Fruit fly (Drosophila melanogaster) whole organism, embryonic: ENCODE data around the gene mv.

ENCODE experiments used
- BtbVII ChIP-seq: fragments of 200-800 bp; sonication (Bioruptor generic); optimal IDR thresholded peaks from 3 replicates; lab custom pipeline; 2017; ENCODE audit warnings: missing biosample characterization, mild to moderate bottlenecking, missing genetic modification characterization
- CG10431 ChIP-seq: fragments of 200-800 bp; sonication (Bioruptor generic); optimal IDR thresholded peaks from 3 replicates; lab custom pipeline; 2018; ENCODE audit warnings: missing biosample characterization, mild to moderate bottlenecking, missing genetic modification characterization
- CG11695 ChIP-seq: fragments of 200-800 bp; sonication (Bioruptor generic); IDR thresholded peaks from 3 replicates; pipeline ENCODE4 v1.3.6; 2022; ENCODE audit warnings: missing biosample characterization, missing genetic modification characterization
- CG1233 ChIP-seq: fragments of 200-800 bp; sonication (Bioruptor generic); optimal IDR thresholded peaks from 4 replicates; lab custom pipeline; 2018; ENCODE audit warnings: missing biosample characterization, mild to moderate bottlenecking, missing genetic modification characterization
- CG12391 ChIP-seq: fragments of 200-800 bp; sonication (Bioruptor generic); optimal IDR thresholded peaks from 3 replicates; lab custom pipeline; 2018; ENCODE audit warnings: missing biosample characterization, mild to moderate bottlenecking, missing genetic modification characterization, moderate library complexity
- CG12769 ChIP-seq: fragments of 200-800 bp; sonication (Bioruptor generic); optimal IDR thresholded peaks from 2 replicates; lab custom pipeline; 2019; ENCODE audit warnings: missing biosample characterization, mild to moderate bottlenecking, missing genetic modification characterization, moderate library complexity
- CG13894 ChIP-seq: fragments of 200-800 bp; sonication (Bioruptor generic); optimal IDR thresholded peaks from 3 replicates; lab custom pipeline; 2018; ENCODE audit warnings: missing biosample characterization, mild to moderate bottlenecking, missing genetic modification characterization, moderate library complexity
- CG14965 ChIP-seq: fragments of 200-800 bp; sonication (Bioruptor generic); optimal IDR thresholded peaks from 2 replicates; lab custom pipeline; 2016; ENCODE audit warnings: missing biosample characterization, missing genetic modification characterization, borderline replicate concordance
- CG15514 ChIP-seq: fragments of 200-800 bp; sonication (Bioruptor generic); optimal IDR thresholded peaks from 3 replicates; lab custom pipeline; 2017; ENCODE audit warnings: missing biosample characterization, missing genetic modification characterization, mild to moderate bottlenecking, moderate library complexity, missing genetic modification reagents
- CG17912 ChIP-seq: fragments of 200-800 bp; sonication (Bioruptor generic); optimal IDR thresholded peaks from 2 replicates; lab custom pipeline; 2018; ENCODE audit warnings: missing biosample characterization, mild to moderate bottlenecking, missing genetic modification characterization
- CG18599 ChIP-seq: fragments of 200-800 bp; sonication (Bioruptor generic); optimal IDR thresholded peaks from 3 replicates; lab custom pipeline; 2017; ENCODE audit warnings: missing biosample characterization, missing genetic modification characterization, mild to moderate bottlenecking, moderate library complexity, missing genetic modification reagents
- CG2202 ChIP-seq: fragments of 200-800 bp; sonication (Bioruptor generic); optimal IDR thresholded peaks from 2 replicates; lab custom pipeline; 2018; ENCODE audit warnings: missing biosample characterization, mild to moderate bottlenecking, missing genetic modification characterization
- CG3163 ChIP-seq: fragments of 200-800 bp; sonication (Bioruptor generic); optimal IDR thresholded peaks from 3 replicates; lab custom pipeline; 2016; ENCODE audit warnings: missing biosample characterization, missing genetic modification characterization
- CG34376 ChIP-seq: fragments of 200-800 bp; sonication (Bioruptor generic); optimal IDR thresholded peaks from 2 replicates; lab custom pipeline; 2018; ENCODE audit warnings: missing biosample characterization, mild to moderate bottlenecking, missing genetic modification characterization
- CG34422 ChIP-seq: fragments of 200-800 bp; sonication (Bioruptor generic); IDR thresholded peaks from 3 replicates; pipeline ENCODE4 v1.3.6; 2022; ENCODE audit warnings: missing biosample characterization, missing genetic modification characterization
- CG4617 ChIP-seq: fragments of 200-800 bp; sonication (Bioruptor generic); optimal IDR thresholded peaks from 3 replicates; lab custom pipeline; 2016; ENCODE audit warnings: missing biosample characterization, missing genetic modification characterization, borderline replicate concordance
- CG9215 ChIP-seq: fragments of 200-800 bp; sonication (Bioruptor generic); IDR thresholded peaks from 2 replicates; pipeline ENCODE4 v1.3.6; 2022; ENCODE audit warnings: missing biosample characterization, missing genetic modification characterization
- CG9876 ChIP-seq: fragments of 200-800 bp; sonication (Bioruptor generic); optimal IDR thresholded peaks from 2 replicates; lab custom pipeline; 2016; ENCODE audit warnings: missing biosample characterization, missing genetic modification characterization
- Chrac-16 ChIP-seq: fragments of 200-800 bp; sonication (Bioruptor generic); optimal IDR thresholded peaks from 3 replicates; lab custom pipeline; 2016; ENCODE audit warnings: missing biosample characterization, missing genetic modification characterization
- D19B ChIP-seq: fragments of 200-800 bp; sonication (Bioruptor generic); optimal IDR thresholded peaks from 2 replicates; lab custom pipeline; 2017; ENCODE audit warnings: missing biosample characterization, mild to moderate bottlenecking, missing genetic modification characterization
- Doc2 ChIP-seq: fragments of 200-800 bp; sonication (Bioruptor generic); IDR thresholded peaks from 2 replicates; pipeline ENCODE4 v1.3.6; 2022; ENCODE audit warnings: missing biosample characterization, missing genetic modification characterization
- Ets65A ChIP-seq: fragments of 200-800 bp; sonication (Bioruptor generic); peaks from one replicate; lab custom pipeline; 2016; ENCODE audit warnings: missing biosample characterization, missing genetic modification characterization
- GATAe ChIP-seq: fragments of 200-800 bp; sonication (Bioruptor generic); conservative IDR thresholded peaks from 2 replicates; pipeline ENCODE4 v1.3.6; 2022; ENCODE audit warnings: missing biosample characterization, missing genetic modification characterization
- HHEX ChIP-seq: fragments of 200-800 bp; sonication (Bioruptor generic); optimal IDR thresholded peaks from 3 replicates; lab custom pipeline; 2017; ENCODE audit warnings: missing biosample characterization, mild to moderate bottlenecking, missing genetic modification characterization, missing genetic modification reagents
- Lpt ChIP-seq: fragments of >200 bp; optimal IDR thresholded peaks from 2 replicates; lab custom pipeline; 2018; ENCODE audit warnings: missing biosample characterization, missing genetic modification characterization
- MBD-R2 ChIP-seq: fragments of 200-800 bp; sonication (Bioruptor generic); IDR thresholded peaks from 2 replicates; pipeline ENCODE4 v1.3.6; 2022; ENCODE audit warnings: missing biosample characterization, missing genetic modification characterization
- Med ChIP-seq: fragments of 200-800 bp; sonication (Bioruptor generic); peaks from one replicate; lab custom pipeline; 2016; ENCODE audit warnings: missing biosample characterization, missing genetic modification characterization, mild to moderate bottlenecking, inconsistent platforms, moderate library complexity
- Pdp1 ChIP-seq, 2 experiments: fragments of 200-800 bp; sonication (Bioruptor generic); optimal IDR thresholded peaks; 3 replicates each; lab custom pipeline; 2016; ENCODE audit warnings: missing biosample characterization in 2 of 2, missing genetic modification characterization in 2 of 2, mild to moderate bottlenecking in 1 of 2, moderate library complexity in 1 of 2
- Sox102F ChIP-seq: fragments of 200-800 bp; sonication (Bioruptor generic); optimal IDR thresholded peaks from 2 replicates; lab custom pipeline; 2018; ENCODE audit warnings: missing biosample characterization, mild to moderate bottlenecking, missing genetic modification characterization, moderate library complexity
- Usf ChIP-seq: fragments of 200-800 bp; sonication (Bioruptor generic); optimal IDR thresholded peaks from 2 replicates; lab custom pipeline; 2017; ENCODE audit warnings: missing genotype, missing biosample characterization, missing genetic modification characterization
- ab ChIP-seq: fragments of 200-800 bp; sonication (Bioruptor generic); optimal IDR thresholded peaks from 2 replicates; lab custom pipeline; 2016; ENCODE audit warnings: missing biosample characterization, missing genetic modification characterization
- ato ChIP-seq: fragments of 200-800 bp; sonication (Bioruptor generic); IDR thresholded peaks from 2 replicates; pipeline ENCODE4 v1.3.6; 2022; ENCODE audit warnings: missing biosample characterization, missing genetic modification characterization; ENCODE audit not compliant: partially characterized antibody
- dm ChIP-seq: fragments of 200-800 bp; sonication (Bioruptor generic); optimal IDR thresholded peaks from 3 replicates; lab custom pipeline; 2016; ENCODE audit warnings: missing biosample characterization, missing genetic modification characterization
- eve ChIP-seq, 2 experiments: fragments of >200 bp; optimal IDR thresholded peaks; 2 replicates each; lab custom pipeline; 2017; ENCODE audit warnings: missing biosample characterization in 2 of 2, missing genetic modification characterization in 2 of 2
- exex ChIP-seq: fragments of 200-800 bp; sonication (Bioruptor generic); optimal IDR thresholded peaks from 4 replicates; lab custom pipeline; 2018; ENCODE audit warnings: missing biosample characterization, mild to moderate bottlenecking, missing genetic modification characterization, moderate library complexity
- fd96Cb ChIP-seq: fragments of 200-800 bp; sonication (Bioruptor generic); optimal IDR thresholded peaks from 2 replicates; lab custom pipeline; 2018; ENCODE audit warnings: missing biosample characterization, mild to moderate bottlenecking, missing genetic modification characterization, moderate library complexity
- ken ChIP-seq: fragments of 200-800 bp; sonication (Bioruptor generic); IDR thresholded peaks from 3 replicates; pipeline ENCODE4 v1.3.6; 2022; ENCODE audit warnings: missing biosample characterization, missing genetic modification characterization
- lab ChIP-seq: fragments of 200-800 bp; sonication (Bioruptor generic); optimal IDR thresholded peaks from 3 replicates; lab custom pipeline; 2017; ENCODE audit warnings: missing biosample characterization, missing genetic modification characterization, mild to moderate bottlenecking, moderate library complexity, missing genetic modification reagents
- lola ChIP-seq, 3 experiments: fragments of >200 bp in 2 of 3; fragments of 200-800 bp in 1 of 3; sonication (Bioruptor generic) in 1 of 3; optimal IDR thresholded peaks; 2 replicates each; lab custom pipeline; 2017 to 2019; ENCODE audit warnings: missing biosample characterization in 3 of 3, missing genetic modification characterization in 3 of 3, mild to moderate bottlenecking in 1 of 3, moderate library complexity in 1 of 3
- mirr ChIP-seq: fragments of 200-800 bp; sonication (Bioruptor generic); optimal IDR thresholded peaks from 3 replicates; lab custom pipeline; 2018; ENCODE audit warnings: missing biosample characterization, mild to moderate bottlenecking, missing genetic modification characterization
- nerfin-2 ChIP-seq: fragments of 200-800 bp; sonication (Bioruptor generic); IDR thresholded peaks from 2 replicates; pipeline ENCODE4 v1.3.6; 2022; ENCODE audit warnings: missing biosample characterization, missing genetic modification characterization; ENCODE audit not compliant: partially characterized antibody
- sd ChIP-seq: fragments of 200-800 bp; sonication (Bioruptor generic); optimal IDR thresholded peaks from 3 replicates; lab custom pipeline; 2018; ENCODE audit warnings: missing biosample characterization, mild to moderate bottlenecking, missing genetic modification characterization, moderate library complexity
- sob ChIP-seq: fragments of 200-800 bp; sonication (Bioruptor generic); IDR thresholded peaks from 2 replicates; pipeline ENCODE4 v1.3.6; 2022; ENCODE audit warnings: missing biosample characterization, missing genetic modification characterization
- sug ChIP-seq: fragments of 200-800 bp; optimal IDR thresholded peaks from 2 replicates; lab custom pipeline; 2019; ENCODE audit warnings: missing biosample characterization, mild to moderate bottlenecking, missing genetic modification characterization, moderate library complexity
- ttk ChIP-seq: fragments of 200-800 bp; sonication (Bioruptor generic); IDR thresholded peaks from 2 replicates; pipeline ENCODE4 v2.1.2; 2022; ENCODE audit warnings: missing biosample characterization, missing genetic modification characterization
- unc-4 ChIP-seq: fragments of 200-800 bp; sonication (Bioruptor generic); IDR thresholded peaks from 2 replicates; pipeline ENCODE4 v1.3.6; 2022; ENCODE audit warnings: missing biosample characterization, missing genetic modification characterization; ENCODE audit not compliant: partially characterized antibody
- zfh1 ChIP-seq: fragments of 200-800 bp; sonication (Bioruptor generic); IDR thresholded peaks from 3 replicates; pipeline ENCODE4 v1.3.6; 2022; ENCODE audit warnings: missing biosample characterization, missing genetic modification characterization

mv gene

DNA sequence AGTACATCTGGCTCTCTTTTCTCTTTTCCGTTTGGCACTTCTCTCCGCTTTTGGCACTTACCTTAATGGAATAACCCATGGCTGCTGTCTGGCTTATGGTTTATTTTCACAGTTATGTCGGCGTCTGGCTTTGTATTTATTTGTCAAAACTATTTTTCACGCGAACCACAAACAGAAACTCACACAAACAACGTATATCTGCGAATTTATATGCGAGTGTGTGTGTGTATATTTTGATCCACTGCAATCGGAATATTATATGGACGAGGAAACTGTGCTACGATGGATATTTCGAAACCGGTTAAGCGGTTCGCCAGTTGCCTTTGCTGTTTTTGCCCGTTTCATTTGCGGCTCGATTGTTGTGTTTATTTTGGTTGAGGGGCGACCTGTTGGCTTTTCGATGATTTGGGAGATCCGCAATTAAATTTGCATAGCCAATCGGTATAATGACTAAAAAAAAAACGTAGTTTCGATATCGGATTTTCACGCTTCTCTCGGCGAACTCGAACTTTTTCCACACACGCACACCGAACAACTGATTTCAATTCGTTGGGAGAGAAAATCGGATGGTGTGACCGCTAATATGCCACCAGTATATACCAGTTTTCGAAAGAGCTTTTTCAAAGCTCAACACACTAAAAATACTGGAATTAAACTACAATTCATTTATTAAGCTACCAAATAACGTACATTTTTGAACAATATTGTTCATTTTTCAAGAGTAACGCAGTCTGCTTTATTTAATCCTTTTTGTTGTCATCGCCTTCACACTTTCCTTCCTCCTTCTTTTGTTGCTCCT, 5.8 kb upstream of the mv start, which contains the start of gene CG1927 (continued):
- 0 out of 2 replicates have a peak, but pooled peaks have one; percentile 36 for TF ChIP-seq ato
- TF ChIP-seq lola (GFP tag; optimal IDR thresholded peaks at IDR 0.05; lab: Kevin White, UChicago) = no peak
- TF ChIP-seq CG2202 (tag; lab: Kevin White, UChicago) = no peak
- no peak for TF ChIP-seq CG18599 (GFP tag; lab: Kevin White, UChicago)
- TF ChIP-seq dm = no peak
- TF ChIP-seq zfh1 (GFP tag; lab: Robert Waterston, UW) = no peak
- peak; percentile 43 for TF ChIP-seq CG12769
- TF ChIP-seq Usf = no peak

DNA sequence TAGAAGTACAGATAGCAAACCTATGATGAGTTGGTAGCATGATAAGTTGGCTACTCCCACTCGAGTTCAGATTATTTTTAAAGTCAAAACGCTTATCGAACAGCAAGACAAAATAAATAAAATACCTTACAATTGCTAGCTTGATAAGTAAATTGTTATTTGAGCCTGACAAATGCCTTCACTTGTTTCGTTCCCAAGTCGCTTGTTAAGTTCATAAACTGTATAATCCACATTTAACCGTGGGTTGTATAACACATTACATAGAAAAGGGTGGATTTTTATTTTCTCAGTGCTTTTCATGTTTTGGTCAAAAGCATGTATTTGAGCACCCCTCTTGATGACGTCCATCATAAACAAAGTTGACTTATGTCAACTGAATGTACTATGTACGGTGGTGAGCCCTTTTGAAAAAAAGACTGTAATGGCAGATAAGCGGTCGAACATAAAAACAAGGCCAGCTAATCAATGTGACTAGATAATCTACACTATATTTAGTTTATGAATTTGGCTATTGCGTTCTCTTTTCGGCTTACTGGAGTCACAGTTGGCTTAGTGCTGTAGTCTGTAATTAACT, 4.9 kb upstream of the mv start:
- TF ChIP-seq CG15514 (GFP tag; lab: Kevin White, UChicago) (no peak), CG9876 (GFP tag; lab: Kevin White, UChicago) (no peak), eve (GFP tag; optimal IDR thresholded peaks at IDR 0.05; lab: Kevin White, UChicago) (no peak), BtbVII (GFP tag; lab: Kevin White, UChicago) (no peak), exex (tag; lab: Kevin White, UChicago) (peak; percentile 35), nerfin-2 (GFP tag; lab: Robert Waterston, UW) (no peak), CG17912 (GFP tag; lab: Kevin White, UChicago) (no peak), Pdp1 (GFP tag; optimal IDR thresholded peaks at IDR 0.05; lab: Kevin White, UChicago) (peak in 1 of 2 experiments; percentile 87), unc-4 (GFP tag; lab: Robert Waterston, UW) (no peak), sob (no peak), sd (tag; lab: Kevin White, UChicago) (peak; percentile 18), Med (GFP tag; lab: Kevin White, UChicago) (peak; percentile 4), MBD-R2 (GFP tag; lab: Robert Waterston, UW) (no peak), Doc2 (no peak), CG9215 (GFP tag; lab: Robert Waterston, UW) (no peak), GATAe (GFP tag; lab: Robert Waterston, UW) (0 out of 2 replicates have a peak, but pooled peaks have one; percentile 19), sug (tag; lab: Kevin White, UChicago) (peak; percentile 30), Chrac-16 (GFP tag; lab: Kevin White, UChicago) (no peak), CG12391 (tag; lab: Kevin White, UChicago) (no peak), CG14965 (no peak), CG34376 (GFP tag; lab: Kevin White, UChicago) (peak; percentile 27), CG34422 (GFP tag; lab: Robert Waterston, UW) (no peak), CG13894 (tag; lab: Kevin White, UChicago) (no peak), Sox102F (GFP tag; lab: Kevin White, UChicago) (no peak), ken (GFP tag; lab: Robert Waterston, UW) (no peak), CG3163 (no peak), CG10431 (no peak), D19B (GFP tag; lab: Kevin White, UChicago) (no peak), mirr (GFP tag; lab: Kevin White, UChicago) (peak; percentile 79), CG1233 (GFP tag; lab: Kevin White, UChicago) (no peak), HHEX (GFP tag; lab: Kevin White, UChicago) (peak; percentile 6), CG11695 (no peak), ttk (GFP tag; lab: Robert Waterston, UW) (no peak), fd96Cb (tag; lab: Kevin White, UChicago) (no peak), lab (GFP tag; lab: Kevin White, UChicago) (peak; percentile 8), ab (GFP tag; lab: Kevin White, UChicago) (no peak), CG4617 (GFP tag; lab: Kevin White, UChicago) (no peak), Ets65A (peak; percentile 56), Lpt (GFP tag; lab: Kevin White, UChicago) (no peak)
